Worm (Caenorhabditis elegans): ENCODE data around the gene abu-9.

abu-9 gene

ce11 chrX:8346248-8346647, 24.3 kb downstream of the abu-9 start, which contains the start of gene drd-5:
TSS of gene drd-5 (minus strand) at chrX:8346348.
- TF ChIP-seq sea-1 (GFP tag; conservative IDR thresholded peaks at IDR 0.05) (no peak), scrt-1 (GFP tag; IDR thresholded peaks at IDR 0.05) (no peak), ama-1 (optimal IDR thresholded peaks at IDR 0.05) (no peak)

- TF ChIP-seq sea-1 (GFP tag; conservative IDR thresholded peaks at IDR 0.05), result no peak
- no peak for TF ChIP-seq tbx-11 (GFP tag; IDR thresholded peaks at IDR 0.05)
- no peak for TF ChIP-seq hnd-1 (tag; optimal IDR thresholded peaks at IDR 0.05)
- no peak for TF ChIP-seq B0310.2 (tag; optimal IDR thresholded peaks at IDR 0.05)
- no peak for TF ChIP-seq hmg-4 (GFP tag; optimal IDR thresholded peaks at IDR 0.05)
- no peak for TF ChIP-seq ama-1 (optimal IDR thresholded peaks at IDR 0.05)
- no peak for TF ChIP-seq aly-1 (tag; optimal IDR thresholded peaks at IDR 0.05)
- no peak for TF ChIP-seq pes-1 (GFP tag; IDR thresholded peaks at IDR 0.05)
- no peak for TF ChIP-seq ceh-13 (GFP tag; optimal IDR thresholded peaks at IDR 0.05)
- no peak for TF ChIP-seq F13C5.2 (tag; optimal IDR thresholded peaks at IDR 0.05)
- TF ChIP-seq tbx-37 (GFP tag; conservative IDR thresholded peaks at IDR 0.05), result no peak
- TF ChIP-seq ceh-36 (tag; optimal IDR thresholded peaks at IDR 0.05), result no peak
- no peak for TF ChIP-seq hmbx-1 (tag; optimal IDR thresholded peaks at IDR 0.05)
- no peak for TF ChIP-seq scrt-1 (GFP tag; IDR thresholded peaks at IDR 0.05)
- no peak for TF ChIP-seq flt-1 (GFP tag; IDR thresholded peaks at IDR 0.05)
Measured at ce11 chrX:8350984-8351383, 29.1 kb downstream of the abu-9 start, which contains the start of gene npr-28. TSS of gene npr-28 (minus strand) at chrX:8351084.

DNA sequence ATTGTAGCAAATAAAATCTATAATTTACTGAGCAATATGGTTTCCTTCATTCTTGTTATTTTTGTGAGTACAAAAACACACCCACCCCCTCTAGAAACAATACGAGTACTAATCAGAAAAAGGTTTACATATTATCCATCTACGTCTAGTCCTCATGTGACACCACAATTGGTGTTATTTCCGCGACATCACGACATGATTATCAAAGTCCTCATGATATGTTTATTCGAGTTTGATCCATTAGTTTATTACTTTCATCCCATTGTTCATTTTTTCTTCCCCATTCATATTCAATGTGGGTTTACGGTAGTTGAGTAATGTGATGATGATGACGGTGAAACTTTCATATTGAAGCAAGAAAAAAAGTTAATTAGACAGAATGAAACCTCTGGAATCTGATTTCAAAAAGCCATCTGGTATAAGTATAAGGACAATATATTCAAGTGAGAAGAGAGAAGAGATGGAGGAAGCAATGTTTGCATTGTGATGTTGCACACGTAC, 32.4 kb downstream of the abu-9 start:
- TF ChIP-seq ama-1 (optimal IDR thresholded peaks at IDR 0.05), result no peak
- no peak for TF ChIP-seq tbx-11 (GFP tag; IDR thresholded peaks at IDR 0.05)
- no peak for TF ChIP-seq ceh-36 (tag; optimal IDR thresholded peaks at IDR 0.05)
- no peak for TF ChIP-seq flt-1 (GFP tag; IDR thresholded peaks at IDR 0.05)
- TF ChIP-seq pes-1 (GFP tag; IDR thresholded peaks at IDR 0.05), result no peak
- TF ChIP-seq tra-4 (tag; optimal IDR thresholded peaks at IDR 0.05), result no peak
- no peak for TF ChIP-seq B0310.2 (tag; optimal IDR thresholded peaks at IDR 0.05)
- TF ChIP-seq hnd-1 (tag; optimal IDR thresholded peaks at IDR 0.05), result no peak

- TF ChIP-seq ceh-13 (GFP tag; optimal IDR thresholded peaks at IDR 0.05), result no peak
- no peak for TF ChIP-seq B0310.2 (tag; optimal IDR thresholded peaks at IDR 0.05)
- no peak for TF ChIP-seq ama-1 (optimal IDR thresholded peaks at IDR 0.05)
- no peak for TF ChIP-seq ets-7 (tag; optimal IDR thresholded peaks at IDR 0.05)
- TF ChIP-seq hmbx-1 (tag; optimal IDR thresholded peaks at IDR 0.05), result no peak
- no peak for TF ChIP-seq hnd-1 (tag; optimal IDR thresholded peaks at IDR 0.05)
- TF ChIP-seq tbx-37 (GFP tag; conservative IDR thresholded peaks at IDR 0.05), result no peak
- TF ChIP-seq scrt-1 (GFP tag; IDR thresholded peaks at IDR 0.05), result no peak
- no peak for TF ChIP-seq hmg-4 (GFP tag; optimal IDR thresholded peaks at IDR 0.05)
- no peak for TF ChIP-seq tra-4 (tag; optimal IDR thresholded peaks at IDR 0.05)
- TF ChIP-seq pes-1 (GFP tag; IDR thresholded peaks at IDR 0.05), result no peak
- TF ChIP-seq F13C5.2 (tag; optimal IDR thresholded peaks at IDR 0.05), result no peak
Measured at ce11 chrX:8355350-8355749, 33.4 kb downstream of the abu-9 start.

- TF ChIP-seq aly-1 (tag; optimal IDR thresholded peaks at IDR 0.05) (no peak), ama-1 (optimal IDR thresholded peaks at IDR 0.05) (no peak), B0310.2 (tag; optimal IDR thresholded peaks at IDR 0.05) (no peak), F13C5.2 (tag; optimal IDR thresholded peaks at IDR 0.05) (no peak), pes-1 (GFP tag; IDR thresholded peaks at IDR 0.05) (no peak), scrt-1 (GFP tag; IDR thresholded peaks at IDR 0.05) (no peak), ets-7 (tag; optimal IDR thresholded peaks at IDR 0.05) (no peak), hmg-4 (GFP tag; optimal IDR thresholded peaks at IDR 0.05) (no peak), flt-1 (GFP tag; IDR thresholded peaks at IDR 0.05) (no peak), tbx-37 (GFP tag; conservative IDR thresholded peaks at IDR 0.05) (no peak), tbx-11 (GFP tag; IDR thresholded peaks at IDR 0.05) (no peak), ceh-36 (tag; optimal IDR thresholded peaks at IDR 0.05) (no peak), tra-4 (tag; optimal IDR thresholded peaks at IDR 0.05) (no peak)
Measured at ce11 chrX:8356305-8356704, 34.4 kb downstream of the abu-9 start.

DNA sequence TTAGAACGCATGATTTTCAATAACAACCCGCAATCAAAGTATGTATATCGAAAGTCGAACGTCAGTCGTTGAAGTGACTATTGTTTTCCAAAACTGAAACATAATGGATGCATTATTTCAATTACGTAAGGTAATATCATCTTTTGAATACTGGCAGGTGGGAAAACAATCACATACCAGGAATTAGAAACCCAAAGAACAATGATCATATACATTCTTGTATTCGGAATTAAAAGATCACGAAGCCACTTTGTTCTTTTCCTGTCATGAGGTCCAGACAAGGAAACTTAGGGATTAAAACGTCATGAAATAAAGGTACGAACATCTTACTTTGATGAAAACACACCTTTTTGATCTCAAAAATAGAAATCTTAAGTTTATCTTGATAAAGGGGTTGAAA, 40.5 kb downstream of the abu-9 start:
- TF ChIP-seq flt-1 (GFP tag; IDR thresholded peaks at IDR 0.05), result no peak

DNA sequence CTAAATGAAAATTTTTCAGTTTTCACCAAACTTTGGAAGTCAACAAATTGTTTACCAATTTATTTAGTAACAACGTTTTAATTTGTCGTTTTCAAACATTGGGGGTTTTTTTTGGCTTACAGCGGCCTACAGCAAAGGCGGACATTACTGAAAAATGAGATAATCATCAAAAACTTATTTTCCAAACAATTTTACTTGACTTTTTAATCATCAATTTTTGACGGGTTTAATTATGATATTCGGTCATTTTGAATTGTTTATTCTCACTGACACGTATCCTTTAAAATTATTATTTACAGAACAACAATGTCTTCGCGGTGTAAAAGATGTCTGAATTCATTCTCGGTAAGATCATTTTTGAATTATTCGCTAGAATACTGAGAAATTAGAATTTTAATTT, 45.6 kb downstream of the abu-9 start, which contains the start of gene F40B5.2:
F40B5.2 (plus strand) TSS at position 301 of the 400 bp plus-strand sequence.
- TF ChIP-seq ama-1 (optimal IDR thresholded peaks at IDR 0.05), result no peak
- TF ChIP-seq hnd-1 (tag; optimal IDR thresholded peaks at IDR 0.05), result no peak
- TF ChIP-seq flt-1 (GFP tag; IDR thresholded peaks at IDR 0.05), result no peak
- no peak for TF ChIP-seq pes-1 (GFP tag; IDR thresholded peaks at IDR 0.05)
- TF ChIP-seq sea-1 (GFP tag; conservative IDR thresholded peaks at IDR 0.05), result no peak
- TF ChIP-seq ceh-13 (GFP tag; optimal IDR thresholded peaks at IDR 0.05), result no peak
- TF ChIP-seq B0310.2 (tag; optimal IDR thresholded peaks at IDR 0.05), result no peak
- no peak for TF ChIP-seq F13C5.2 (tag; optimal IDR thresholded peaks at IDR 0.05)
- TF ChIP-seq hmg-4 (GFP tag; optimal IDR thresholded peaks at IDR 0.05), result no peak
- no peak for TF ChIP-seq tra-4 (tag; optimal IDR thresholded peaks at IDR 0.05)
- TF ChIP-seq tbx-37 (GFP tag; conservative IDR thresholded peaks at IDR 0.05), result no peak
- no peak for TF ChIP-seq ets-7 (tag; optimal IDR thresholded peaks at IDR 0.05)
- no peak for TF ChIP-seq scrt-1 (GFP tag; IDR thresholded peaks at IDR 0.05)
- no peak for TF ChIP-seq tbx-11 (GFP tag; IDR thresholded peaks at IDR 0.05)

- TF ChIP-seq hmbx-1 (tag; optimal IDR thresholded peaks at IDR 0.05) (no peak), scrt-1 (GFP tag; IDR thresholded peaks at IDR 0.05) (no peak), B0310.2 (tag; optimal IDR thresholded peaks at IDR 0.05) (no peak), pes-1 (GFP tag; IDR thresholded peaks at IDR 0.05) (no peak), tbx-11 (GFP tag; IDR thresholded peaks at IDR 0.05) (no peak), aly-1 (tag; optimal IDR thresholded peaks at IDR 0.05) (peak; percentile 48), sea-1 (GFP tag; conservative IDR thresholded peaks at IDR 0.05) (no peak), hnd-1 (tag; optimal IDR thresholded peaks at IDR 0.05) (no peak), ceh-36 (tag; optimal IDR thresholded peaks at IDR 0.05) (no peak), ceh-13 (GFP tag; optimal IDR thresholded peaks at IDR 0.05) (no peak), ama-1 (optimal IDR thresholded peaks at IDR 0.05) (no peak), hmg-4 (GFP tag; optimal IDR thresholded peaks at IDR 0.05) (no peak), F13C5.2 (tag; optimal IDR thresholded peaks at IDR 0.05) (peak; percentile 34), flt-1 (GFP tag; IDR thresholded peaks at IDR 0.05) (peak; percentile 10; the same call in 1 of the 2 replicates), ets-7 (tag; optimal IDR thresholded peaks at IDR 0.05) (no peak), tra-4 (tag; optimal IDR thresholded peaks at IDR 0.05) (no peak), tbx-37 (GFP tag; conservative IDR thresholded peaks at IDR 0.05) (no peak)
Measured at ce11 chrX:8368210-8368609, 46.3 kb downstream of the abu-9 start.

Measured in whole organism, early embryonic.